Worm (Caenorhabditis elegans) whole organism, L1 larva: ENCODE data around the gene srh-268.

ENCODE experiments used
- ceh-82 ChIP-seq, 3 experiments: fragments of 150-350 bp in 1 of 3; sonication (generic microtip) in 2 of 3; optimal IDR thresholded peaks; 2 replicates each; lab custom pipeline; 2014 to 2017; ENCODE audit warnings: missing biosample characterization in 3 of 3, missing genetic modification characterization in 3 of 3
- ceh-90 ChIP-seq: sonication (generic microtip); optimal IDR thresholded peaks from 2 replicates; lab custom pipeline; 2016; ENCODE audit warnings: missing genetic modification characterization, missing compliant biosample characterization
- egl-27 ChIP-seq, 2 experiments: fragments of 150-350 bp in 1 of 2; sonication (generic microtip); optimal IDR thresholded peaks; 3 replicates each; lab custom pipeline; 2017 to 2018; ENCODE audit warnings: missing biosample characterization in 2 of 2, missing genetic modification characterization in 2 of 2, missing genetic modification reagents in 2 of 2
- irx-1 ChIP-seq: sonication (generic microtip); optimal IDR thresholded peaks from 2 replicates; lab custom pipeline; 2016; ENCODE audit warnings: missing genetic modification characterization, missing compliant biosample characterization
- mef-2 ChIP-seq: fragments of 150-350 bp; optimal IDR thresholded peaks from 2 replicates; lab custom pipeline; 2014; ENCODE audit warnings: missing biosample characterization, missing genetic modification characterization
- nhr-11 ChIP-seq: fragments of 150-350 bp; optimal IDR thresholded peaks from 2 replicates; lab custom pipeline; 2014; ENCODE audit warnings: missing biosample characterization, missing genetic modification characterization
- nhr-12 ChIP-seq: sonication (generic microtip); optimal IDR thresholded peaks from 2 replicates; lab custom pipeline; 2017; ENCODE audit warnings: missing biosample characterization, missing genetic modification characterization
- pqm-1 ChIP-seq: sonication (generic microtip); optimal IDR thresholded peaks from 3 replicates; lab custom pipeline; 2017; ENCODE audit warnings: missing biosample characterization, missing genetic modification characterization
- rnt-1 ChIP-seq: sonication (generic microtip); optimal IDR thresholded peaks from 2 replicates; lab custom pipeline; 2016; ENCODE audit warnings: mild to moderate bottlenecking, missing genetic modification characterization, moderate library complexity, missing compliant biosample characterization
- snpc-4 ChIP-seq: fragments of 150-350 bp; optimal IDR thresholded peaks from 2 replicates; lab custom pipeline; 2014; ENCODE audit warnings: missing biosample characterization, missing genetic modification characterization
- unc-130 ChIP-seq: fragments of 150-350 bp; optimal IDR thresholded peaks from 2 replicates; lab custom pipeline; 2017; ENCODE audit warnings: missing biosample characterization, missing genetic modification characterization, inconsistent platforms
- zag-1 ChIP-seq: fragments of 150-350 bp; optimal IDR thresholded peaks from 2 replicates; lab custom pipeline; 2014; ENCODE audit warnings: missing biosample characterization, missing genetic modification characterization
- ztf-11 ChIP-seq, 2 experiments: sonication (generic microtip); optimal IDR thresholded peaks; 2 replicates each; lab custom pipeline; 2016 to 2017; ENCODE audit warnings: missing genetic modification characterization in 2 of 2, missing biosample characterization in 1 of 2, missing compliant biosample characterization in 1 of 2

ce11 chrV:7504271-7504670 lies 34.8 kb upstream of the srh-268 start, which contains the start of gene srh-229:
- TF ChIP-seq mef-2 = no peak
- TF ChIP-seq egl-27 (tag; optimal IDR thresholded peaks at IDR 0.05; lab: Kevin White, UChicago) = no peak
- TF ChIP-seq ceh-90 (tag; lab: Kevin White, UChicago) = no peak
- no peak for TF ChIP-seq nhr-11 (tag; lab: Kevin White, UChicago)
- TF ChIP-seq nhr-12 (tag; lab: Kevin White, UChicago) = no peak
- TF ChIP-seq ceh-82 (tag; optimal IDR thresholded peaks at IDR 0.05; lab: Kevin White, UChicago) = no peak
- no peak for TF ChIP-seq unc-130 (tag; lab: Kevin White, UChicago)
- TF ChIP-seq snpc-4 = no peak
- TF ChIP-seq rnt-1 = no peak
- no peak for TF ChIP-seq zag-1
- TF ChIP-seq pqm-1 = no peak
- TF ChIP-seq irx-1 = no peak
- no peak for TF ChIP-seq ztf-11 (tag; optimal IDR thresholded peaks at IDR 0.05; lab: Kevin White, UChicago)
